Fruit fly (Drosophila melanogaster) whole organism, adult: ENCODE measurements around the gene cocoon.

Experiments used
- CG11617 ChIP-seq: fragments of 200-800 bp; sonication (Bioruptor generic); optimal IDR thresholded peaks from 2 replicates; lab custom pipeline; 2017; ENCODE audit warnings: mild to moderate bottlenecking, missing biosample characterization, missing genetic modification reagents, missing genetic modification characterization
- CG12768 ChIP-seq: fragments of 200-800 bp; sonication (Bioruptor generic); optimal IDR thresholded peaks from 2 replicates; lab custom pipeline; 2017; ENCODE audit warnings: missing biosample characterization, missing genetic modification characterization, mild to moderate bottlenecking, moderate library complexity, missing genetic modification reagents
- CG14711 ChIP-seq: fragments of 200-800 bp; sonication (Bioruptor generic); optimal IDR thresholded peaks from 2 replicates; lab custom pipeline; 2018; ENCODE audit warnings: missing biosample characterization, mild to moderate bottlenecking, missing genetic modification characterization, moderate library complexity
- CG1620 ChIP-seq: fragments of 200-800 bp; sonication (Bioruptor generic); optimal IDR thresholded peaks from 2 replicates; lab custom pipeline; 2016; ENCODE audit warnings: missing biosample characterization, missing genetic modification characterization
- CG33017 ChIP-seq: fragments of 200-800 bp; sonication (Bioruptor generic); optimal IDR thresholded peaks from 2 replicates; lab custom pipeline; 2018; ENCODE audit warnings: missing biosample characterization, mild to moderate bottlenecking, missing genetic modification characterization, moderate library complexity
- CG5204 ChIP-seq: fragments of 200-800 bp; sonication (Bioruptor generic); optimal IDR thresholded peaks from 2 replicates; lab custom pipeline; 2016; ENCODE audit warnings: missing biosample characterization, missing genetic modification characterization
- CG7045 ChIP-seq: fragments of 200-800 bp; sonication (Bioruptor generic); optimal IDR thresholded peaks from 2 replicates; lab custom pipeline; 2017; ENCODE audit warnings: missing biosample characterization, mild to moderate bottlenecking, missing genetic modification characterization
- CG7101 ChIP-seq: fragments of 200-800 bp; sonication (Bioruptor generic); optimal IDR thresholded peaks from 2 replicates; lab custom pipeline; 2018; ENCODE audit warnings: missing biosample characterization, mild to moderate bottlenecking, missing genetic modification characterization, moderate library complexity
- Clk ChIP-seq: fragments of 200-800 bp; sonication (Bioruptor generic); optimal IDR thresholded peaks from 2 replicates; lab custom pipeline; 2017; ENCODE audit warnings: missing biosample characterization, missing genetic modification characterization
- Crg-1 ChIP-seq: fragments of 200-800 bp; sonication (Bioruptor generic); optimal IDR thresholded peaks from 2 replicates; lab custom pipeline; 2016; ENCODE audit warnings: missing biosample characterization, missing genetic modification characterization
- Hr96 ChIP-seq: fragments of 200-800 bp; sonication (Bioruptor generic); optimal IDR thresholded peaks from 2 replicates; lab custom pipeline; 2016; ENCODE audit warnings: missing biosample characterization, missing genetic modification characterization
- Mnt ChIP-seq: fragments of 200-800 bp; sonication (Bioruptor generic); optimal IDR thresholded peaks from 2 replicates; lab custom pipeline; 2016; ENCODE audit warnings: missing biosample characterization, mild to moderate bottlenecking, missing genetic modification characterization
- bab1 ChIP-seq: fragments of 200-800 bp; sonication (Bioruptor generic); optimal IDR thresholded peaks from 3 replicates; lab custom pipeline; 2019; ENCODE audit warnings: missing biosample characterization, mild to moderate bottlenecking, missing genetic modification characterization, moderate library complexity
- cic ChIP-seq: fragments of 200-800 bp; sonication (Bioruptor generic); optimal IDR thresholded peaks from 2 replicates; lab custom pipeline; 2017; ENCODE audit warnings: missing biosample characterization, mild to moderate bottlenecking, missing genetic modification characterization, moderate library complexity
- cnc ChIP-seq, 2 experiments: fragments of >200 bp; optimal IDR thresholded peaks; 2 replicates each; lab custom pipeline; 2017
- kay ChIP-seq: fragments of 200-800 bp; sonication (Bioruptor generic); peaks from one replicate; lab custom pipeline; 2016; ENCODE audit warnings: missing biosample characterization, missing genetic modification characterization, borderline replicate concordance
- ovo ChIP-seq: fragments of 200-800 bp; sonication (Bioruptor generic); optimal IDR thresholded peaks from 2 replicates; lab custom pipeline; 2016; ENCODE audit warnings: missing biosample characterization, missing genetic modification characterization
- pad ChIP-seq: fragments of 200-800 bp; sonication (Bioruptor generic); optimal IDR thresholded peaks from 3 replicates; lab custom pipeline; 2017; ENCODE audit warnings: missing biosample characterization, missing genetic modification characterization, mild to moderate bottlenecking, moderate library complexity, missing genetic modification reagents
- tj ChIP-seq: fragments of 200-800 bp; sonication (Bioruptor generic); optimal IDR thresholded peaks from 3 replicates; lab custom pipeline; 2017; ENCODE audit warnings: missing biosample characterization, mild to moderate bottlenecking, missing genetic modification characterization, moderate library complexity
- toe ChIP-seq: fragments of 200-800 bp; sonication (Bioruptor generic); optimal IDR thresholded peaks from 2 replicates; lab custom pipeline; 2016; ENCODE audit warnings: missing biosample characterization, missing genetic modification characterization

cocoon gene

dm6 chr3L:15497902-15498301, 24.0 kb upstream of the cocoon start, which contains the start of gene CG7276:
TSS of gene CG7276 (plus strand) at chr3L:15498202.
- TF ChIP-seq toe (GFP tag; lab: Kevin White, UChicago) (no peak), Crg-1 (GFP tag; lab: Kevin White, UChicago) (no peak), cic (GFP tag; lab: Kevin White, UChicago) (no peak), ovo (GFP tag; lab: Kevin White, UChicago) (no peak), pad (GFP tag; lab: Kevin White, UChicago) (no peak), CG12768 (no peak), CG11617 (no peak), bab1 (GFP tag; lab: Kevin White, UChicago) (no peak), cnc (optimal IDR thresholded peaks at IDR 0.05; lab: Kevin White, UChicago) (no peak), CG5204 (GFP tag; lab: Kevin White, UChicago) (no peak), CG14711 (tag; lab: Kevin White, UChicago) (no peak)

DNA sequence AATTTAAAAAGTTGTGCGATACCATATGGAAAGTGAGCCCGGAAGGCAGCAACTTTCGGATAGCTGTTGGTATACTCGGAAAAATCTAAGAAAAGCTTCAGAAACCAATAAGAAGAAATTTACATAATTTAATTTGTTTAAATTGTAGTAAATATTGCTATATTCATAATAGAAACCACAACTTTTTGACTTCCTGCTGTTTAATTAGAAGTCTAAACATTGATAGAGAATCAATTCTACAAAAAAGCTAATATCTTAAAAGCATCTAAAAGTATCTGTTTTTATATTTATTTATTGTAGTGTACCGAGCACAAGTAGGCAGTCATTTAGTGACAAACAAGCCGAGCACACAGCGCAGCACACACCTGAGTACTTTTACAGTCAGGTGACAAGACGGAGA, 22.4 kb upstream of the cocoon start, which contains the start of gene CG13455:
CG13455 (plus strand) TSS at position 301 of the 400 bp plus-strand sequence.
- TF ChIP-seq toe (GFP tag; lab: Kevin White, UChicago) (no peak), CG7045 (no peak), CG7101 (tag; lab: Kevin White, UChicago) (no peak), CG5204 (GFP tag; lab: Kevin White, UChicago) (no peak), kay (no peak), pad (GFP tag; lab: Kevin White, UChicago) (no peak), bab1 (GFP tag; lab: Kevin White, UChicago) (no peak), CG14711 (tag; lab: Kevin White, UChicago) (no peak)

DNA sequence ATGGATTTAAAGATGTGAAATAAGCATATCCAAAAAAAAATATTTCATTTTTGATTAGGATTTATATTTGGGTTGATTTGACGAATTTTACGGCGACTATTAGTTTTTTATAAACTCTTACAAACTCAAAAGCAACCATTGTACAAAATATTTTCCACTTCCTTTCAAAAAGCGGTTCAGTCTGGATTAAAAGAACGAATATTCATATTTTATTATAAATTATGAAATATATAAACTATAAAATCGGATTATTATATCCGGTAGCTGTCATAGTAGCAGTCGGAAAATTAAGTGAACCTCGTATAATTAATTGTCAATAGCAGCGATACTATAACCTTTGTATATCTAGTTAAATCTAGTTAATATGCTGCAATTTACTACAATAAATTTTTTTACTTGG, 21.5 kb upstream of the cocoon start, which contains the start of gene CG12355:
CG12355 (minus strand) TSS at position 101 of the 400 bp plus-strand sequence.
- TF ChIP-seq cic (GFP tag; lab: Kevin White, UChicago) (no peak), tj (no peak), kay (no peak), CG1620 (GFP tag; lab: Kevin White, UChicago) (no peak), CG33017 (tag; lab: Kevin White, UChicago) (no peak), Hr96 (GFP tag; lab: Kevin White, UChicago) (no peak), pad (GFP tag; lab: Kevin White, UChicago) (no peak)

DNA sequence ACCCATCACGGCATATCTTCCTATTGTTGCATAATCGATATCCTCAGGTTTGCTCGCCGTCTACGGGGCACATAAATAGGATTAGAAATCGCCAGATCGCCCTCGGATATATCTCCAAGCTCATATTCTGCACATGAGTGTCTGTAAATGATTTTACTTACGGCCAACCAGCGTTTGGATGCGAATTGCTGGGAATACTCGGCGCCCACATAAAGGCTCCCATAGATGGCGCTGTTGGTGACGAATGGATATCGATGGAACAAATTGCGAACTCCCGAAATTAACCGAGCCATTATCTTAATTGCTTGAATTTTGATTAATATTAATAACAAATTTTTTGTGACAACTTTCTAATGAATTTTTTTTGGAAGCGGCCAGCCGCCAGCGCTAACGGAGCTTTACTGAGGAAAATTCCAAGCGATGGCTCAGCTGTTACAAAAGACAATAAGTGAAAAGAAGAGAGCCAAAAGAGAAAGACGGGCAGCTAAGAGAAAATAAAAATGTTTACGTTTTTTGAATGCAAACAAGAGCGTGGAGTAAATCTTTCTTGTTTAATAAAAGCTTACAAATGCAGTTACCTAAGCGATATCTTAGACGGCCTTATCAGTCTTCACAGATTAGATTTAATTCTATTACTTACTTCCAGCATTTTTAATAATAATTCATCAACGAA, 20.8 kb upstream of the cocoon start:
- TF ChIP-seq Mnt (GFP tag; lab: Kevin White, UChicago) (peak; percentile 1), cic (GFP tag; lab: Kevin White, UChicago) (peak; percentile 47), CG7101 (tag; lab: Kevin White, UChicago) (no peak), Hr96 (GFP tag; lab: Kevin White, UChicago) (no peak), CG14711 (tag; lab: Kevin White, UChicago) (no peak), cnc (optimal IDR thresholded peaks at IDR 0.05; lab: Kevin White, UChicago) (no peak), CG7045 (no peak), ovo (GFP tag; lab: Kevin White, UChicago) (peak; percentile 21), kay (peak; percentile 70), CG11617 (no peak), CG1620 (GFP tag; lab: Kevin White, UChicago) (no peak), tj (no peak), CG12768 (no peak), bab1 (GFP tag; lab: Kevin White, UChicago) (no peak), CG33017 (tag; lab: Kevin White, UChicago) (no peak), pad (GFP tag; lab: Kevin White, UChicago) (no peak), toe (GFP tag; lab: Kevin White, UChicago) (no peak), CG5204 (GFP tag; lab: Kevin White, UChicago) (no peak), Crg-1 (GFP tag; lab: Kevin White, UChicago) (no peak), Clk (GFP tag; lab: Kevin White, UChicago) (no peak)

DNA sequence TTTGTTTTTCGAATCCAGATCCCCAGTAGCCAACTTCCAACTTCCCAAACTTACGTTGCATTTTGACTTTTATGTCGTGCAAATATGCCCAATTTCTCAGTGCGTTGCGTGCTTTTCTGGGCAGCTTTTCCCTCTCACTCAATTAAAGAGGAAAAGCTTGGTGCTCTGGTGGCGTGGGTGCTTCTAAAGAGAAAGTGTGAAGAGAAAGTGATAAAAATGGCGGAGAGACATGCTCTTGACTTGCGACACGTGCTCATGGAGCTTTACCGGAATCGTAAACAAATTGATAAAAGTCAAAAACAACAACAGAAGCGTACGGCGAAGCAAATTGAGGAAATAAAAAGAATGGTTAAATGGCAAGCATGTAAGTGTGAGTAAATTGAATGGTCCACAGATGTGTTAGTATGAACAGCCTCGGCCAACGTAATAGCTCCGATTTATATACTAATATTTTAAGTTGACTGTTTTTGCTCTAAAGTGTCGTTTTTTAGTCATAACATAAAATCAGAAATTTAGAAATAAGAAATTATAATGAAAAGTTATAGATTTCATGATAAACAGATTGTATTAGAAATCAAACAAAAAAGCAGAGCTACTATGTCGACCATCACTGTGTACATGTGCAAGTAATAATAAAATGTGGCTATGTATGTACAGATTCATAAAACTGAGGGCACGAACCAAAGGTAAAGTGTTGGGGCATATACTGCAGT, 20.1 kb upstream of the cocoon start:
- TF ChIP-seq Mnt (GFP tag; lab: Kevin White, UChicago): peak; percentile 83
- peak; percentile 77 for TF ChIP-seq cic (GFP tag; lab: Kevin White, UChicago)
- TF ChIP-seq Crg-1 (GFP tag; lab: Kevin White, UChicago): no peak
- no peak for TF ChIP-seq pad (GFP tag; lab: Kevin White, UChicago)
- TF ChIP-seq kay: peak; percentile 89

DNA sequence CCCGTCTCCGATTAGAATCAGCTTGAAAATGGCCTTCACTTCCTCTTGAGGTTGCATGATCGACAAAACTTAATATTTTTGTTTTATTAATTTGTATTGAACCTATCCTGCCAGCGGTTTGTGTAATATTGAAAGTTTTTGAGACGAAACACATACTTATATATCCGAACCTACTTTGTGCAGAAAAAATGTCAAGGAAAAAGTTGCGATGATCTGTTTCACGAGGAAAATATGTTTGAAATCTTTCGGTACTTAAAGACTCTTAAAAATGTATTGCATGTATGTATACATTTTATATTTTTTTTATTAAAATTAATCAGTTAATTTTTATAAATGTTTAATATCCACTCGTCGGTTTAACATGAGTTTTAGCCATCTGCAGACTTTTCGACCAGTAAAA, 11.4 kb upstream of the cocoon start, which contains the start of gene Ran-like:
Ran-like (minus strand) TSS at position 101 of the 400 bp plus-strand sequence.
- no peak for TF ChIP-seq bab1 (GFP tag; lab: Kevin White, UChicago)
